Worm (Caenorhabditis elegans) whole organism, young adult: ENCODE data around the gene arrd-12.

Experiments
- B0019.2 ChIP-seq: fragments of 200-800 bp; sonication (Bioruptor generic); conservative IDR thresholded peaks from 2 replicates; pipeline ENCODE4 v1.3.6; 2022; ENCODE audit warnings: missing genetic modification reagents, missing genetic modification characterization, missing compliant biosample characterization
- B0261.1 ChIP-seq: sonication (generic microtip); optimal IDR thresholded peaks from 2 replicates; lab custom pipeline; 2016; ENCODE audit warnings: mild to moderate bottlenecking, missing genetic modification characterization, moderate library complexity, missing compliant biosample characterization
- B0336.3 ChIP-seq: fragments of 200-800 bp; sonication (Bioruptor generic); IDR thresholded peaks from 2 replicates; pipeline ENCODE4 v1.3.6; 2022; ENCODE audit warnings: missing genetic modification characterization, missing compliant biosample characterization
- F33H1.4 ChIP-seq: fragments of 200-800 bp; sonication (Bioruptor generic); IDR thresholded peaks from 2 replicates; pipeline ENCODE4 v1.3.6; 2022; ENCODE audit warnings: missing genetic modification reagents, missing genetic modification characterization, missing compliant biosample characterization
- F55B11.4 ChIP-seq: sonication (generic microtip); optimal IDR thresholded peaks from 2 replicates; lab custom pipeline; 2016; ENCODE audit warnings: missing compliant biosample characterization, missing genetic modification characterization, borderline replicate concordance; ENCODE audit not compliant: insufficient read depth
- K12H6.12 ChIP-seq: fragments of 200-800 bp; sonication (Bioruptor generic); optimal IDR thresholded peaks from 2 replicates; lab custom pipeline; 2018; ENCODE audit warnings: mild to moderate bottlenecking, missing genetic modification characterization, missing compliant biosample characterization
- ZK185.1 ChIP-seq: sonication (generic microtip); optimal IDR thresholded peaks from 2 replicates; lab custom pipeline; 2016; ENCODE audit warnings: mild to moderate bottlenecking, missing genetic modification characterization, missing compliant biosample characterization; ENCODE audit not compliant: poor library complexity, severe bottlenecking
- ceh-27 ChIP-seq: fragments of 200-800 bp; sonication (Bioruptor generic); optimal IDR thresholded peaks from 2 replicates; lab custom pipeline; 2018; ENCODE audit warnings: mild to moderate bottlenecking, missing genetic modification characterization, moderate library complexity, missing compliant biosample characterization
- ceh-79 ChIP-seq: sonication (generic microtip); optimal IDR thresholded peaks from 2 replicates; lab custom pipeline; 2017; ENCODE audit warnings: mild to moderate bottlenecking, missing genetic modification characterization, missing compliant biosample characterization
- chd-7 ChIP-seq: sonication (generic microtip); optimal IDR thresholded peaks from 2 replicates; lab custom pipeline; 2016; ENCODE audit warnings: mild to moderate bottlenecking, missing genetic modification characterization, moderate library complexity, missing compliant biosample characterization
- egl-18 ChIP-seq: fragments of 200-800 bp; sonication (Bioruptor generic); IDR thresholded peaks from 2 replicates; pipeline ENCODE4 v1.3.6; 2022; ENCODE audit warnings: missing genetic modification reagents, missing genetic modification characterization, missing compliant biosample characterization
- egl-44 ChIP-seq: fragments of 200-800 bp; sonication (Bioruptor generic); IDR thresholded peaks from 2 replicates; pipeline ENCODE4 v1.3.6; 2022; ENCODE audit warnings: missing genetic modification reagents, missing genetic modification characterization, missing compliant biosample characterization
- egrh-3 ChIP-seq: fragments of 200-800 bp; sonication (Bioruptor generic); IDR thresholded peaks from 2 replicates; pipeline ENCODE4 v1.3.6; 2022; ENCODE audit warnings: missing genetic modification reagents, missing genetic modification characterization, missing compliant biosample characterization
- gei-17 ChIP-seq: fragments of 200-800 bp; sonication (Bioruptor generic); optimal IDR thresholded peaks from 2 replicates; lab custom pipeline; 2018; ENCODE audit warnings: mild to moderate bottlenecking, missing genetic modification characterization, missing compliant biosample characterization
- hlh-12 ChIP-seq: sonication (generic microtip); optimal IDR thresholded peaks from 2 replicates; lab custom pipeline; 2016; ENCODE audit warnings: missing genetic modification characterization, missing compliant biosample characterization
- let-607 ChIP-seq, 2 experiments: fragments of 200-800 bp in 1 of 2; sonication (Bioruptor generic) in 1 of 2; sonication (generic microtip) in 1 of 2; optimal IDR thresholded peaks; 2 replicates each; lab custom pipeline; 2016 to 2018; ENCODE audit warnings: mild to moderate bottlenecking in 2 of 2, missing compliant biosample characterization in 2 of 2, missing genetic modification characterization in 2 of 2, moderate library complexity in 2 of 2, missing genotype in 1 of 2
- lin-26 ChIP-seq: fragments of 200-800 bp; sonication (Bioruptor generic); IDR thresholded peaks from 2 replicates; pipeline ENCODE4 v1.3.6; 2022; ENCODE audit warnings: missing genetic modification reagents, missing genetic modification characterization, missing compliant biosample characterization
- lin-40 ChIP-seq: sonication (generic microtip); optimal IDR thresholded peaks from 2 replicates; lab custom pipeline; 2016; ENCODE audit warnings: missing genetic modification characterization, mild to moderate bottlenecking, missing compliant biosample characterization, missing genotype, missing genetic modification reagents
- lsy-27 ChIP-seq: sonication (generic microtip); optimal IDR thresholded peaks from 2 replicates; lab custom pipeline; 2017; ENCODE audit warnings: missing genetic modification characterization, mild to moderate bottlenecking, missing compliant biosample characterization, antibody characterized with exemption, missing genotype, borderline replicate concordance; ENCODE audit not compliant: insufficient read depth
- madf-8 ChIP-seq: fragments of 200-800 bp; sonication (Bioruptor generic); conservative IDR thresholded peaks from 2 replicates; pipeline ENCODE4 v1.3.6; 2022; ENCODE audit warnings: missing genetic modification reagents, missing genetic modification characterization, missing compliant biosample characterization
- mel-28 ChIP-seq: sonication (generic microtip); optimal IDR thresholded peaks from 2 replicates; lab custom pipeline; 2016; ENCODE audit warnings: borderline replicate concordance, mild to moderate bottlenecking, missing genetic modification characterization, missing compliant biosample characterization
- nhr-27 ChIP-seq: fragments of 200-800 bp; sonication (Bioruptor generic); optimal IDR thresholded peaks from 2 replicates; lab custom pipeline; 2018; ENCODE audit warnings: mild to moderate bottlenecking, missing genetic modification characterization, moderate library complexity, missing compliant biosample characterization
- pha-4 ChIP-seq: fragments of 150-350 bp; sonication (generic microtip); optimal IDR thresholded peaks from 2 replicates; lab custom pipeline; 2014; ENCODE audit warnings: missing biosample characterization, missing genetic modification reagents, missing genetic modification characterization
- rpc-1 ChIP-seq, 2 experiments: fragments of 150-350 bp in 1 of 2; sonication (generic microtip) in 1 of 2; optimal IDR thresholded peaks; 2 replicates each; lab custom pipeline; 2014 to 2018; ENCODE audit warnings: missing biosample characterization in 1 of 2, missing genetic modification characterization in 1 of 2, missing genetic modification reagents in 1 of 2, missing genotype in 1 of 2
- sea-2 ChIP-seq: fragments of 200-800 bp; sonication (Bioruptor generic); IDR thresholded peaks from 2 replicates; pipeline ENCODE4 v1.3.6; 2022; ENCODE audit warnings: missing genetic modification characterization, missing compliant biosample characterization
- snpc-1.3 ChIP-seq: sonication (generic microtip); optimal IDR thresholded peaks from 2 replicates; lab custom pipeline; 2017; ENCODE audit warnings: missing genetic modification characterization, mild to moderate bottlenecking, missing compliant biosample characterization, antibody characterized with exemption, moderate library complexity, missing genotype, missing genetic modification reagents; ENCODE audit not compliant: insufficient read depth
- snpc-4 ChIP-seq, 5 experiments: fragments of 150-350 bp in 1 of 5; sonication (generic microtip) in 4 of 5; optimal IDR thresholded peaks; 2 replicates each; lab custom pipeline; 2014 to 2018; ENCODE audit warnings: missing genetic modification characterization in 5 of 5, missing biosample characterization in 3 of 5, antibody characterized with exemption in 2 of 5, mild to moderate bottlenecking in 2 of 5, missing compliant biosample characterization in 2 of 5, missing genotype in 2 of 5, moderate library complexity in 2 of 5, missing genetic modification reagents in 1 of 5
- zfh-2 ChIP-seq: fragments of 200-800 bp; sonication (Bioruptor generic); conservative IDR thresholded peaks from 2 replicates; pipeline ENCODE4 v1.3.6; 2022; ENCODE audit warnings: missing genetic modification reagents, missing genetic modification characterization, missing compliant biosample characterization
- ztf-26 ChIP-seq: sonication (generic microtip); optimal IDR thresholded peaks from 2 replicates; lab custom pipeline; 2017; ENCODE audit warnings: missing genetic modification characterization, missing compliant biosample characterization
- ztf-3 ChIP-seq: fragments of 200-800 bp; sonication (Bioruptor generic); optimal IDR thresholded peaks from 2 replicates; lab custom pipeline; 2018; ENCODE audit warnings: mild to moderate bottlenecking, missing genetic modification characterization, missing compliant biosample characterization

The arrd-12 gene

DNA sequence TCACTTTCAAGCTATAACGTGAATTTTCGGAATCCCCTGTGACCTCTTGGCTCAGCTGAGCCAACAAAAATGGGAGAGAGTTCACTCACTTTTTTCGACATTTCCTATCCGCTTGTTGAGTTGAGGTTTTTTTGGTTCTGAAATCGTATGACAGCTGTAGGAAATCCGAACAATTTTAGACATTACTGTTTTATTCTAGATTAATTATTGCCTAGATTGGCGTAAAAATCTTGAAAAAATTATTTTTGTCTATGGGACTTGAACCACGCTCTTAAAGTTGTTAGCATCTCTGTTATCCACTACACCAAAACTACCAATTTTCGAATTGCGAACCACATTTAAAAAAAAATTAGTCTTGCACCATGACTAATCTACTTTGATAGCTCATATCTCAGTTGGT, 17.8 kb downstream of the arrd-12 start, which contains the start of gene C01B9.4:
Gene C01B9.4, minus strand, starts transcription at position 101 of the 400 bp plus-strand sequence.
- TF ChIP-seq B0336.3 (GFP tag; lab: Robert Waterston, UW) (no peak), let-607 (tag; optimal IDR thresholded peaks at IDR 0.05; lab: Kevin White, UChicago) (no peak), egl-18 (GFP tag; lab: Robert Waterston, UW) (no peak), sea-2 (GFP tag; lab: Robert Waterston, UW) (no peak), rpc-1 (optimal IDR thresholded peaks at IDR 0.05; lab: Kevin White, UChicago) (no peak), rpc-1 (tag; optimal IDR thresholded peaks at IDR 0.05; lab: Kevin White, UChicago) (peak; percentile 28), F55B11.4 (tag; lab: Kevin White, UChicago) (no peak), egl-44 (GFP tag; lab: Robert Waterston, UW) (no peak), ZK185.1 (tag; lab: Kevin White, UChicago) (no peak), hlh-12 (tag; lab: Kevin White, UChicago) (no peak)

DNA sequence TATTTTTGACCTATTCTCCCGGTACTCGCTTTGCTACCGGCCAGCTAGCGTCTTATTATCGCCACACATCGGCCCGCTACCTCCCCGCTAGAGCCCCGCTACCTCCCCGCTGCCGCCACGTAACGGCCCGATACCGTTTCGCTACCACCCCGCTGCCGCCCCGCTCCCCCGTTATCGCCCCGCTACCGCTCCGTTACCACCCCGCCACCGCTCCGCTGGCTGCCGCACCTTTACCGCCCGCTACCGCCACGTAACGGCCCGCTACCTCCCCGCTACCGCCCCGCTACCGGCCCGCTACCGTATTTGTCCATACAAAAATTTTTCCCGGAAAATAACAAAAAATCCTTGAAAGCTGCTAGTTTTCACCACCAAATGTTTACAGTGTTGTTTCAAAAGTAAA, 19.5 kb downstream of the arrd-12 start:
- TF ChIP-seq lin-26 (GFP tag; lab: Robert Waterston, UW) (0 out of 2 replicates have a peak, but pooled peaks have one; percentile 19), zfh-2 (GFP tag; lab: Robert Waterston, UW) (peak; percentile 95), egrh-3 (GFP tag; lab: Robert Waterston, UW) (peak; percentile 96), ceh-79 (tag; lab: Kevin White, UChicago) (no peak)

DNA sequence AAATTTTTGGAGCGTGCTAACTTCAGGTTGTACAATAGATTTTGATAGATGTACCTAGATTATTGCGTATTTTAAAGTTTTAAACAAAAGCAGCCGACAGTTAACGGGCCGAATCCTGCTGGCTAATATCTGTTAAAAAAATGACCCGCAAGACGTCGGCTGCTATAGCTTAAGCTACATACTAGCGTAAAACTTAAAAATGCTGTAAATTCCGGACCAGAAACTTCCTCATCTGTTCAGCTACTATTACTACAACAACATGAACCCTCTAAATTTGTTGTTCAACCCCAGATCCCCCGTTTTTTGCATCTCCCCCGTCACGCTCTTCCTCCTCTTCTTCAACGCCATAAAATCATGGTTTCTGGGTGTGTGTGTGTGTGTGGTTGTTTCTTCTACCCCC, 20.8 kb downstream of the arrd-12 start:
- TF ChIP-seq chd-7 (tag; lab: Kevin White, UChicago) (no peak), hlh-12 (tag; lab: Kevin White, UChicago) (no peak), ztf-26 (tag; lab: Kevin White, UChicago) (no peak), K12H6.12 (tag; lab: Kevin White, UChicago) (no peak), madf-8 (GFP tag; lab: Robert Waterston, UW) (no peak), mel-28 (no peak), pha-4 (tag; lab: Kevin White, UChicago) (no peak), B0019.2 (no peak), snpc-1.3 (tag; lab: Kevin White, UChicago) (no peak), lsy-27 (no peak), gei-17 (GFP tag; lab: Kevin White, UChicago) (no peak), ztf-3 (GFP tag; lab: Kevin White, UChicago) (no peak), lin-40 (no peak), egl-18 (GFP tag; lab: Robert Waterston, UW) (no peak), ZK185.1 (tag; lab: Kevin White, UChicago) (no peak)

- TF ChIP-seq lin-26 (GFP tag; lab: Robert Waterston, UW) (no peak), snpc-4 (GFP tag; optimal IDR thresholded peaks at IDR 0.05; lab: Kevin White, UChicago) (no peak), snpc-4 (tag; optimal IDR thresholded peaks at IDR 0.05; lab: Kevin White, UChicago) (peak in 2 of 4 experiments; percentile 5 to 44), nhr-27 (tag; lab: Kevin White, UChicago) (no peak), B0261.1 (no peak), F33H1.4 (GFP tag; lab: Robert Waterston, UW) (no peak), B0019.2 (no peak), ceh-27 (peak; percentile 44)
These were observed 22.8 kb downstream of the arrd-12 start for ce11 chrII:13788813-13789212.
